Worm (Caenorhabditis elegans): ENCODE measurements around the gene ZK792.5.
A peak's percentile ranks its signal among the peaks of the same experiment; 100 is the strongest.

The ZK792.5 gene

ce11 chrIV:11688018-11688417 is at the start of gene ZK792.5:
ZK792.5 (minus strand) TSS chrIV:11688118.
- TF ChIP-seq elt-2 (tag; optimal IDR thresholded peaks at IDR 0.05) (no peak), ztf-4 (tag; optimal IDR thresholded peaks at IDR 0.05) (no peak), fkh-2 (tag; optimal IDR thresholded peaks at IDR 0.05) (no peak), nhr-28 (tag; optimal IDR thresholded peaks at IDR 0.05) (no peak), nhr-237 (tag; optimal IDR thresholded peaks at IDR 0.05) (no peak), egl-5 (tag; optimal IDR thresholded peaks at IDR 0.05) (no peak), lin-39 (tag; optimal IDR thresholded peaks at IDR 0.05) (no peak)

DNA sequence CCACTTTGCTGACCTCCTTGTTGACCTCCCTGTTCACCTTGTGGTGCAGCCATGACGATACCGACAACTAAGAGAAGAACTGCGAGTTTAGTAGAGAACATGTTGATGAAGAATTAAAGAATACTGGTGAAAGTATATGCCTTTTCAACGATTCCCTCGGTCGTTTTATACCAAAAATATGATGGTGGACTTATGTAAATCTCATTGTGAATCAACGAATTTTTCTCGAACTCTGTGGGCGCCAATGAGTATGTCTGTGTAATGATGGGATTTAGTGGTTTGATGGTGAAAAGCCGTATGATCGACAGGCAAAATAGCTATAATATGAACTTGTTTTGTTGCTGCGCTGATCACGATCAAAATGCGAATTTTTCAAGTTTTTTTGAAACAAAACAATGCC is 49.4 kb upstream of the ZK792.5 start, which contains the start of gene K01A6.8:
TSS of gene K01A6.8 (minus strand) at position 101 of the 400 bp plus-strand sequence.
- TF ChIP-seq ceh-28 (tag; optimal IDR thresholded peaks at IDR 0.05) = no peak
- TF ChIP-seq ztf-4 (tag; optimal IDR thresholded peaks at IDR 0.05) = no peak
- no peak for TF ChIP-seq nhr-25 (tag; optimal IDR thresholded peaks at IDR 0.05)
- TF ChIP-seq sea-2 (GFP tag; optimal IDR thresholded peaks at IDR 0.05) = no peak
- TF ChIP-seq nhr-23 (tag; optimal IDR thresholded peaks at IDR 0.05) = no peak
- TF ChIP-seq tbx-2 (tag; optimal IDR thresholded peaks at IDR 0.05) = no peak
- TF ChIP-seq nhr-76 (tag; optimal IDR thresholded peaks at IDR 0.05) = no peak

DNA sequence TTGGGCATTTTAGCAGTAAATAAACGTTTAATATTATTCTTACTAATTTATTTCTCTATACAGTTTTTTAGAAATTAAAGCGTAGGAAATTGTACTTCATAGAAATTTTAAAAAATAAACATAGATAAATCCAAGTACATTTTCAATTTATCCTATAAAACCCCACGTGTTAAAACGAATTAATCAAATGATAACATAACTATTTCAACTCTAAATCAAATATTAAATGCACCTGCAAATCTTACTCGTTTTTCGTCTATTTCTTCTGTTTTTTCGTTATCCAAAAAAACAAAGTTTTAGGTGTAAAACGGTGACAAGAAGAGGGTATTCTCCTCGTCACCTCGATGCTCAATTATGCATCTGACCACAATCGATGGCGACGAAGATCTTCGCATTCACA is 47.1 kb upstream of the ZK792.5 start, which contains the start of gene K01A6.6:
TSS of gene K01A6.6 (plus strand) at position 301 of the 400 bp plus-strand sequence.
- TF ChIP-seq R02D3.7 (tag; optimal IDR thresholded peaks at IDR 0.05) (no peak), ceh-16 (tag; optimal IDR thresholded peaks at IDR 0.05) (no peak), nhr-11 (tag; optimal IDR thresholded peaks at IDR 0.05) (no peak), unc-62 (GFP tag; optimal IDR thresholded peaks at IDR 0.05) (no peak), nhr-67 (tag; optimal IDR thresholded peaks at IDR 0.05) (no peak), fos-1 (tag; optimal IDR thresholded peaks at IDR 0.05) (no peak), lin-15B (tag; optimal IDR thresholded peaks at IDR 0.05) (no peak), nhr-28 (tag; optimal IDR thresholded peaks at IDR 0.05) (no peak), nhr-25 (tag; optimal IDR thresholded peaks at IDR 0.05) (no peak), ztf-4 (tag; optimal IDR thresholded peaks at IDR 0.05) (no peak), ama-1 (optimal IDR thresholded peaks at IDR 0.05) (no peak), zag-1 (tag; optimal IDR thresholded peaks at IDR 0.05) (no peak), daf-12 (tag; optimal IDR thresholded peaks at IDR 0.05) (no peak), mml-1 (tag; optimal IDR thresholded peaks at IDR 0.05) (no peak)

ce11 chrIV:11723255-11723654 is 35.3 kb upstream of the ZK792.5 start:
- TF ChIP-seq skn-1 (tag; optimal IDR thresholded peaks at IDR 0.05) (no peak), hmg-11 (tag; optimal IDR thresholded peaks at IDR 0.05) (no peak), fkh-2 (tag; optimal IDR thresholded peaks at IDR 0.05) (no peak), fos-1 (tag; optimal IDR thresholded peaks at IDR 0.05) (no peak), lsy-12 (tag; optimal IDR thresholded peaks at IDR 0.05) (no peak), unc-39 (tag; optimal IDR thresholded peaks at IDR 0.05) (no peak), sea-2 (GFP tag; optimal IDR thresholded peaks at IDR 0.05) (no peak), nfya-1 (tag; optimal IDR thresholded peaks at IDR 0.05; ENCODE audit: insufficient read depth) (no peak), lin-15B (tag; optimal IDR thresholded peaks at IDR 0.05) (no peak), jun-1 (tag; optimal IDR thresholded peaks at IDR 0.05) (no peak), ama-1 (optimal IDR thresholded peaks at IDR 0.05) (no peak), unc-62 (GFP tag; optimal IDR thresholded peaks at IDR 0.05) (no peak), nhr-43 (tag; optimal IDR thresholded peaks at IDR 0.05; ENCODE audit: poor library complexity, severe bottlenecking) (no peak)

- TF ChIP-seq R02D3.7 (tag; optimal IDR thresholded peaks at IDR 0.05) = no peak
- TF ChIP-seq pqm-1 (tag; optimal IDR thresholded peaks at IDR 0.05) = peak; percentile 16
- peak; percentile 65 for TF ChIP-seq elt-2 (tag; optimal IDR thresholded peaks at IDR 0.05)
- TF ChIP-seq pha-4 (tag; optimal IDR thresholded peaks at IDR 0.05) = peak; percentile 2
Observed at ce11 chrIV:11721878-11722277, 34.0 kb upstream of the ZK792.5 start.

- peak; percentile 8 for TF ChIP-seq nhr-25 (tag; optimal IDR thresholded peaks at IDR 0.05)
- TF ChIP-seq mdl-1 (tag; optimal IDR thresholded peaks at IDR 0.05) = no peak
- no peak for TF ChIP-seq egl-5 (tag; optimal IDR thresholded peaks at IDR 0.05)
Observed at ce11 chrIV:11718653-11719052, 30.7 kb upstream of the ZK792.5 start.
